Worm (Caenorhabditis elegans) whole organism, L4 larva: ENCODE results near the gene cchl-1.

Source experiments
- F44E2.7 ChIP-seq: fragments of 200-800 bp; sonication (Bioruptor generic); IDR thresholded peaks from 2 replicates; pipeline ENCODE4 v2.1.2; 2022; ENCODE audit warnings: missing genetic modification characterization, missing compliant biosample characterization
- Y105C5A.15 ChIP-seq: fragments of 200-800 bp; sonication (Bioruptor generic); IDR thresholded peaks from 2 replicates; pipeline ENCODE4 v1.3.6; 2022; ENCODE audit warnings: missing genetic modification characterization, missing compliant biosample characterization
- aha-1 ChIP-seq: fragments of 150-350 bp; peaks from one replicate; lab custom pipeline; 2014; ENCODE audit warnings: missing biosample characterization, missing genetic modification characterization
- aly-2 ChIP-seq: sonication (generic microtip); optimal IDR thresholded peaks from 2 replicates; lab custom pipeline; 2018; ENCODE audit warnings: missing biosample characterization, missing genetic modification characterization
- ceh-32 ChIP-seq: sonication (generic microtip); optimal IDR thresholded peaks from 2 replicates; lab custom pipeline; 2016; ENCODE audit warnings: mild to moderate bottlenecking, missing genetic modification characterization, missing compliant biosample characterization; ENCODE audit not compliant: poor library complexity
- ceh-44 ChIP-seq: fragments of 200-800 bp; sonication (Bioruptor generic); IDR thresholded peaks from 2 replicates; pipeline ENCODE4 v1.3.6; 2022; ENCODE audit warnings: missing genetic modification reagents, missing genetic modification characterization, missing compliant biosample characterization
- ces-1 ChIP-seq: fragments of 150-350 bp; sonication (generic microtip); optimal IDR thresholded peaks from 4 replicates; lab custom pipeline; 2014; ENCODE audit warnings: missing biosample characterization, missing genetic modification reagents, missing genetic modification characterization
- dmd-6 ChIP-seq: fragments of 200-800 bp; sonication (Bioruptor generic); IDR thresholded peaks from 2 replicates; pipeline ENCODE4 v1.3.6; 2022; ENCODE audit warnings: missing genetic modification reagents, missing genetic modification characterization, missing compliant biosample characterization
- dmd-8 ChIP-seq: fragments of 200-800 bp; sonication (Bioruptor generic); IDR thresholded peaks from 2 replicates; pipeline ENCODE4 v1.3.6; 2022; ENCODE audit warnings: missing genetic modification characterization, missing compliant biosample characterization
- dpl-1 ChIP-seq: fragments of 150-350 bp; optimal IDR thresholded peaks from 2 replicates; lab custom pipeline; 2014; ENCODE audit warnings: missing biosample characterization, missing genetic modification reagents, missing genetic modification characterization
- duxl-1 ChIP-seq: sonication (generic microtip); optimal IDR thresholded peaks from 2 replicates; lab custom pipeline; 2016; ENCODE audit warnings: mild to moderate bottlenecking, missing genetic modification characterization, moderate library complexity, missing compliant biosample characterization; ENCODE audit not compliant: poor library complexity
- dve-1 ChIP-seq: sonication (generic microtip); optimal IDR thresholded peaks from 2 replicates; lab custom pipeline; 2017; ENCODE audit warnings: antibody characterized with exemption, mild to moderate bottlenecking, missing genetic modification characterization, missing compliant biosample characterization; ENCODE audit not compliant: insufficient read depth
- gei-8 ChIP-seq: fragments of 200-800 bp; sonication (Bioruptor generic); optimal IDR thresholded peaks from 2 replicates; lab custom pipeline; 2018; ENCODE audit warnings: mild to moderate bottlenecking, missing genetic modification characterization, missing compliant biosample characterization
- hif-1 ChIP-seq, 2 experiments: sonication (generic microtip); optimal IDR thresholded peaks; 2 replicates each; lab custom pipeline; 2016 to 2017; ENCODE audit warnings: missing compliant biosample characterization in 2 of 2, missing genetic modification characterization in 2 of 2, missing genetic modification reagents in 2 of 2, missing genotype in 2 of 2, mild to moderate bottlenecking in 1 of 2
- hlh-11 ChIP-seq: fragments of 200-800 bp; sonication (Bioruptor generic); optimal IDR thresholded peaks from 2 replicates; lab custom pipeline; 2018; ENCODE audit warnings: mild to moderate bottlenecking, missing genetic modification characterization, missing compliant biosample characterization
- lin-13 ChIP-seq: fragments of 150-350 bp; optimal IDR thresholded peaks from 2 replicates; lab custom pipeline; 2014; ENCODE audit warnings: missing biosample characterization, missing genetic modification reagents, missing genetic modification characterization
- lin-15B ChIP-seq: fragments of 150-350 bp; sonication (generic microtip); optimal IDR thresholded peaks from 3 replicates; lab custom pipeline; 2014; ENCODE audit warnings: missing biosample characterization, missing genetic modification characterization
- lin-29 ChIP-seq: fragments of 200-800 bp; sonication (Bioruptor generic); IDR thresholded peaks from 2 replicates; pipeline ENCODE4 v1.3.6; 2022; ENCODE audit warnings: missing genetic modification reagents, missing genetic modification characterization, missing compliant biosample characterization
- lin-38 ChIP-seq: fragments of 200-800 bp; sonication (Bioruptor generic); IDR thresholded peaks from 2 replicates; pipeline ENCODE4 v1.3.6; 2022; ENCODE audit warnings: missing genetic modification reagents, missing genetic modification characterization, missing compliant biosample characterization
- madf-9 ChIP-seq: fragments of 200-800 bp; sonication (Bioruptor generic); conservative IDR thresholded peaks from 2 replicates; pipeline ENCODE4 v1.3.6; 2022; ENCODE audit warnings: missing genetic modification reagents, missing genetic modification characterization, missing compliant biosample characterization
- mdl-1 ChIP-seq, 2 experiments: fragments of 150-350 bp in 1 of 2; sonication (generic microtip) in 1 of 2; optimal IDR thresholded peaks; 2 replicates each; lab custom pipeline; 2014 to 2017; ENCODE audit warnings: missing biosample characterization in 2 of 2, missing genetic modification characterization in 2 of 2
- mep-1 ChIP-seq: fragments of 150-350 bp; sonication (generic microtip); optimal IDR thresholded peaks from 3 replicates; lab custom pipeline; 2014; ENCODE audit warnings: missing biosample characterization, missing genetic modification characterization
- mxl-3 ChIP-seq: fragments of 200-800 bp; sonication (Bioruptor generic); optimal IDR thresholded peaks from 2 replicates; lab custom pipeline; 2018; ENCODE audit warnings: mild to moderate bottlenecking, missing genetic modification characterization, missing compliant biosample characterization
- nhr-10 ChIP-seq: fragments of 150-350 bp; optimal IDR thresholded peaks from 2 replicates; lab custom pipeline; 2014; ENCODE audit warnings: missing biosample characterization, missing genetic modification characterization
- nhr-111 ChIP-seq: fragments of 200-800 bp; sonication (Bioruptor generic); optimal IDR thresholded peaks from 2 replicates; lab custom pipeline; 2018; ENCODE audit warnings: mild to moderate bottlenecking, missing genetic modification characterization, missing compliant biosample characterization
- nhr-237 ChIP-seq: sonication (generic microtip); optimal IDR thresholded peaks from 2 replicates; lab custom pipeline; 2017; ENCODE audit warnings: missing biosample characterization, missing genetic modification characterization
- nhr-42 ChIP-seq: fragments of 200-800 bp; sonication (Bioruptor generic); IDR thresholded peaks from 2 replicates; pipeline ENCODE4 v1.3.6; 2022; ENCODE audit warnings: missing genetic modification characterization, missing compliant biosample characterization
- nhr-48 ChIP-seq: sonication (generic microtip); optimal IDR thresholded peaks from 2 replicates; lab custom pipeline; 2016; ENCODE audit warnings: mild to moderate bottlenecking, missing genetic modification characterization, missing compliant biosample characterization
- php-3 ChIP-seq: fragments of 200-800 bp; sonication (Bioruptor generic); IDR thresholded peaks from 2 replicates; pipeline ENCODE4 v1.3.6; 2022; ENCODE audit warnings: missing genetic modification reagents, missing genetic modification characterization, missing compliant biosample characterization
- set-16 ChIP-seq: fragments of 200-800 bp; sonication (Bioruptor generic); IDR thresholded peaks from 2 replicates; pipeline ENCODE4 v1.3.6; 2022; ENCODE audit warnings: missing genetic modification reagents, missing genetic modification characterization, missing compliant biosample characterization
- skn-1 ChIP-seq: fragments of 150-350 bp; optimal IDR thresholded peaks from 2 replicates; lab custom pipeline; 2014; ENCODE audit warnings: missing biosample characterization, missing genetic modification characterization
- snpc-1.2 ChIP-seq: fragments of 200-800 bp; sonication (Bioruptor generic); IDR thresholded peaks from 2 replicates; pipeline ENCODE4 v1.3.6; 2022; ENCODE audit warnings: missing genetic modification reagents, missing genetic modification characterization, missing compliant biosample characterization
- spr-1 ChIP-seq: sonication (generic microtip); optimal IDR thresholded peaks from 2 replicates; lab custom pipeline; 2016; ENCODE audit warnings: mild to moderate bottlenecking, missing genetic modification characterization, missing compliant biosample characterization
- tag-97 ChIP-seq: fragments of 200-800 bp; sonication (Bioruptor generic); IDR thresholded peaks from 2 replicates; pipeline ENCODE4 v1.3.6; 2022; ENCODE audit warnings: missing genetic modification characterization, missing compliant biosample characterization
- tra-1 ChIP-seq: fragments of 200-800 bp; sonication (Bioruptor generic); IDR thresholded peaks from 2 replicates; pipeline ENCODE4 v1.3.6; 2022; ENCODE audit warnings: missing genetic modification reagents, missing genetic modification characterization, missing compliant biosample characterization
- unc-130 ChIP-seq: sonication (generic microtip); optimal IDR thresholded peaks from 2 replicates; lab custom pipeline; 2016; ENCODE audit warnings: missing genetic modification reagents, missing genetic modification characterization, missing compliant biosample characterization
- unc-62 ChIP-seq, 3 experiments: fragments of 150-350 bp in 1 of 3; sonication (generic microtip); optimal IDR thresholded peaks in 2 of 3; peaks in 1 of 3; 1 replicate in 1 of 3; 2 replicates in 2 of 3; lab custom pipeline; 2014 to 2017; ENCODE audit warnings: missing biosample characterization in 3 of 3, missing genetic modification characterization in 3 of 3, missing genetic modification reagents in 3 of 3, missing genotype in 1 of 3
- zfp-2 ChIP-seq: sonication (generic microtip); optimal IDR thresholded peaks from 2 replicates; lab custom pipeline; 2016; ENCODE audit warnings: mild to moderate bottlenecking, missing genetic modification characterization, missing compliant biosample characterization
- ztf-7 ChIP-seq: fragments of 150-350 bp; optimal IDR thresholded peaks from 2 replicates; lab custom pipeline; 2014; ENCODE audit warnings: missing biosample characterization, missing genetic modification characterization

cchl-1 gene

DNA sequence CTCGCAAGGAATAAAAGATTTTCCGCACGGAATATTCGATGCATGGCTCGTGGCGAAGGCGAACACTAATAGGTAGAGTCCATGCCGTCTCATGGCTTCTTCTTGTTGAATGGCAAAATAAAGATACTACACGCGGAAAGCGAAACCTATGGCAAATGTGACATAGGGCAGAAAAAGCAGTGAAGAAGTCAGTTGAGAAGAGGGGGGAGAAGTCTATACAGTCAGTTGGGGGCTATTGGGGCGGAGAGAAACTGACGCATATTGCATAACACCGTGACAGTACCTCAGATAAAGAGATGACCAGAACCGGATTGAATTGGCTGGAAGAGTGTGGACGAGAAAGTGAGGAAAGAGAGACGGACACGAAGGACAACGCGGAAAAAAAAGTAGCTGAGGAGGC is 11.2 kb upstream of the cchl-1 start, which contains the start of gene T06D8.10:
Gene T06D8.10 (minus strand): TSS at position 101 of the 400 bp plus-strand sequence.
- TF ChIP-seq nhr-10 (tag; lab: Kevin White, UChicago): no peak
- TF ChIP-seq Y105C5A.15: no peak
- no peak for TF ChIP-seq tra-1 (GFP tag; lab: Robert Waterston, UW)
- no peak for TF ChIP-seq F44E2.7 (GFP tag; lab: Robert Waterston, UW)
- TF ChIP-seq mdl-1 (tag; optimal IDR thresholded peaks at IDR 0.05; lab: Kevin White, UChicago): peak in 1 of 2 experiments; percentile 5
- peak; percentile 13 for TF ChIP-seq spr-1
- no peak for TF ChIP-seq snpc-1.2 (GFP tag; lab: Robert Waterston, UW)
- peak; percentile 49 for TF ChIP-seq mxl-3 (GFP tag; lab: Kevin White, UChicago)
- no peak for TF ChIP-seq hlh-11

DNA sequence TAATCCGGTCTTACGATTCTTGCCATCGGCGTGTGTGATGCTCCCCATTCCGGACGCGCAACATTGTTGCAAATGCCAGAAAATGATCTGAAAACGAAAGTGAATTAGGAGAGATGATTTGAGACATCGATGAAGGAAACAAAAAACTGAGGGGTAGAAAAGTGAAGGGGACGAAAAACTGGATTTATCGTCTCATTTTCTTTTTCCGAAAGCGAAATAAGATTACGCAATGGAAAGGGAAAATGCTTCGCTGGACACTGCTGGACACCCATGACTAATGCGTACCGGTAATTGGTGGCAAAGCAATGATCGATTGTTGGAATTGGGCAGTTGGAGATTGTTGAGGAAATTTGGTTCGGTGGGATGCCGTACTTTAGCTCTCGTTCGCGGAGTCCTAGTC is 10.3 kb upstream of the cchl-1 start:
- TF ChIP-seq set-16 (no peak), unc-62 (GFP tag; optimal IDR thresholded peaks at IDR 0.05 in 1 of 2; lab: Kevin White, UChicago) (peak in 1 of 2 experiments; percentile 85), unc-62 (tag; optimal IDR thresholded peaks at IDR 0.05; lab: Kevin White, UChicago) (no peak)

DNA sequence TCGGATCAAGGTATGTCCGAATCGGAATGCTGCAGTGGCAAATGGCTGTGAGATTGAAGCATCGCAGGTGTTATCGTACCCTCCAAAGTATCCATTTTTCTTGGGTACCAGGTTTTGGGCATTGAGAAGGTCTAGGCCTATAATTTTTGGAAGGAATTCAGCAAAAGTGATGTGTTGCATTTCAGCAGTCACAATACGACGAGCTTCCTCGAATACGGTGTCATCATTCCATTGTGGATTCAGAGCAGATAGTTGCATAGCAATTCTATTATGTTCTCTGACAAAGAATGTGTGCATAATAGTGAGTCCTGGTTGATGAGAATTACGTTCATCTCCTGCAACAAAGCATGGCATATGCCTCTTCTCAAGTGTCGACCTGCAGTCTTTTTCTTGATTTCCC is 6.7 kb upstream of the cchl-1 start:
- peak in 1 of 2 experiments; percentile 98 for TF ChIP-seq unc-62 (GFP tag; optimal IDR thresholded peaks at IDR 0.05 in 1 of 2; lab: Kevin White, UChicago)
- no peak for TF ChIP-seq unc-62 (tag; optimal IDR thresholded peaks at IDR 0.05; lab: Kevin White, UChicago)
- TF ChIP-seq mxl-3 (GFP tag; lab: Kevin White, UChicago): no peak
- no peak for TF ChIP-seq zfp-2 (tag; lab: Kevin White, UChicago)
- TF ChIP-seq aha-1 (tag; lab: Kevin White, UChicago): peak; percentile 80

DNA sequence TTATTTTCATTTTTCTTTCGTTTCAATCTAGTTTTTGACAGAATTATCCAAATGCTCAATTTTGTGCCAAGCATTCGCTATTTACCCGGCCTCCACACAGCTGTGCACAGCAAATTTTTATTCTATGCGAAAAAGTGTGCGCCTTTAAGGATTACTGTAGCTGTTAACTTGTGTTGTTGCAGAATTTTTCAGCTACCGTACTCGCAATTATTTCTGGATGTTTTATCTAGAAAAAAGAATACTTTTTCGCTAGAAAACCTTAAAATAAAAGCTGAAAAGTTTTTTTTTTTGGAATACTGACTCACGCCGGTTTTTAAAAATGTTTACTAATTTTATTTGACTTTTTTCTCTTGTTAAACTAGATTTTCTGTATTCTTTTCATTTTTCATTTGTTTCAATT is 5.3 kb upstream of the cchl-1 start:
- TF ChIP-seq aly-2 (tag; lab: Kevin White, UChicago) (no peak), duxl-1 (tag; lab: Kevin White, UChicago) (no peak), tag-97 (GFP tag; lab: Robert Waterston, UW) (no peak), ces-1 (GFP tag; lab: Kevin White, UChicago) (no peak), ceh-32 (no peak), lin-13 (GFP tag; lab: Kevin White, UChicago) (no peak), dmd-6 (GFP tag; lab: Robert Waterston, UW) (no peak), lin-29 (GFP tag; lab: Robert Waterston, UW) (no peak), nhr-42 (no peak), php-3 (GFP tag; lab: Robert Waterston, UW) (no peak)
- TF ChIP-seq, all 104 proteins: peak for 0

DNA sequence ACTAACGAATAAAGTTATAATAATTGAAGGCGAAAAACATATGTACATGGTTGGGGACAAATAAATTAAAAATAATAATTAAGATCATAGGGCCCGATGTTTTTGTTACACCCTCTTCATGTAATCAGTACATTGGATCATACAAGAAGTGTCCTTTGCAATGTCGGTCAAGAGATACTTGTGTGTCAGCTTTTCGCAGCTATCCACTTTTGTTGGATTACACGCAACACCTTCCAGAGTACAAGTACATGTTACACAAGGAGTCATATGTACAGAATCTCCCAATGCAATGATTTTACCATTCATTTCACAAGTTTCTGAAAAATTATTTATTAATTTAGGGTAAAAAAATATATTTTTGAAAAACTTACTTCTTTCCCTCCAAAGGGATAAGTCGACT is 4.8 kb upstream of the cchl-1 start:
- peak; percentile 36; the same call in 1 of the 2 replicates for TF ChIP-seq lin-38
- TF ChIP-seq aha-1 (tag; lab: Kevin White, UChicago): peak; percentile 68
- no peak for TF ChIP-seq nhr-48 (tag; lab: Kevin White, UChicago)

DNA sequence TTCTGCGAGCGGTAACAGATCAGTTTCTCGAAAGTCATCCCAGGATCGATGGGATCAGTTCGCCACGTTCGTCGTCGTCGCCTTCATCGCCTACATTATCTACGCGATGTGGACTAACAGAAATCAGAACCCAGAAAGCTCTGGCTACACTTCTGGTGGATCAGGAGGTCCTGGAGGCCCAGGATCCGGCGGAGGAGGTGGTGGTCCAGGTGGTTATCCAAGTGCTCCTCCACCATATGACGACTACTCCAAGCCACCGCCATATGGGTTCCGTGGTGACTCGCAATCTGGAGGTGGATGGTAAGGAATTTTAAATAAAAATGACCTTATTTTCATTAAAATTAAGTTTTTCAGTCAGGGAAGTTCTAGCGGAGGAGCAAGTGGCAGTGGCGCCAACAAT is 4.0 kb upstream of the cchl-1 start:
- TF ChIP-seq set-16: peak; percentile 53
- no peak for TF ChIP-seq lin-15B

DNA sequence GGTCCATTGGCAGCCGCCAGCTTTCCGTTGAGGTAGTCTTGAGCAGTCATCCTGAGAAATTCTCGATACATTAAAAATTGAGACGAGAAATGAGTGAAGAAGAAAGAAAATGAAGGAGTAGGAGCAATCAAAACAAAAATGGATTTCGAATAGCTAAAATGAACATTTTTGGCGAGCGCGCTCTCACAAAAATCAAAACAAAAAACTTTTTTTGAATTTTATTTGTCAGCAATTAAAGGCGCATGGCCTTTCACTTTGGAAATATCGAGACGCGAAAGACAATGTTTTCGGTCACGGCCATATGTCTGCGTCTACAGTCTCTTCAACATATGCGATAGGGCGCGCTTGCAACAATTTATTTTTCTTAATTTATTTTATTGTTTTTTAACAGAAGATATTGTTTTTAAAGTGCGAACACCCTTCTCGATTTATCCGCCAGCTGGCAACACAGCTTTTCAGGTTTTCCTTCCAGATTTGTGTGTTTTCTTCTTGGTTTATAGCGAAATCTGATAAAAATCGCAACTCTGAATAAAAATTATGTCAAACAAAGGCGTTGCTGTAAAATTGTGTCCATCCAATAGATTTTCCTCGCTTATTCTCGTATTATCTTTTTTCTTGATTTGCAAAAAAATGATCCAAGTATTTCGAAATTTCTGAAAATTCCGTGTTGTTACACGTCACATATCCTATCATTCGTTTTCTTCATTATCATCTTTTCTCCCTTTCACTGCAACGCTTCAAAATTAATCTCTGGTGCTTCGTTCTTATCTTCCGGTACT is 2.9 kb upstream of the cchl-1 start, which contains the start of the genes rpn-9 and T06D8.9:
Gene rpn-9 (minus strand): TSS at position 51 of the 779 bp plus-strand sequence.
Gene T06D8.9 (plus strand): TSS at position 729 of the 779 bp plus-strand sequence.
- no peak for TF ChIP-seq gei-8 (GFP tag; lab: Kevin White, UChicago)
- peak; percentile 41; the same call in 1 of the 2 replicates for TF ChIP-seq ceh-44 (GFP tag; lab: Robert Waterston, UW)
- TF ChIP-seq unc-130 (GFP tag; lab: Kevin White, UChicago): peak; percentile 92
- no peak for TF ChIP-seq madf-9
- TF ChIP-seq dpl-1 (GFP tag; lab: Kevin White, UChicago): peak; percentile 71
- peak; percentile 81 for TF ChIP-seq dve-1 (tag; lab: Kevin White, UChicago)
- TF ChIP-seq nhr-237: no peak
- TF ChIP-seq skn-1 (tag; lab: Kevin White, UChicago): no peak
- TF ChIP-seq ztf-7 (tag; lab: Kevin White, UChicago): no peak
- no peak for TF ChIP-seq dmd-8 (GFP tag; lab: Robert Waterston, UW)
- TF ChIP-seq mep-1 (tag; lab: Kevin White, UChicago): peak; percentile 91
- no peak for TF ChIP-seq nhr-111 (GFP tag; lab: Kevin White, UChicago)
- TF ChIP-seq hif-1 (tag; optimal IDR thresholded peaks at IDR 0.05; lab: Kevin White, UChicago): peak in 1 of 2 experiments; percentile 68
- TF ChIP-seq nhr-42: no peak
